Worm (Caenorhabditis elegans) whole organism, L1 larva: Measurements from ENCODE around the gene pqn-42.
A peak's percentile ranks its signal among the peaks of the same experiment; 100 is the strongest.

Source experiments
- aha-1 ChIP-seq: fragments of 150-350 bp; optimal IDR thresholded peaks from 2 replicates; lab custom pipeline; 2014; ENCODE audit warnings: missing biosample characterization, missing genetic modification characterization
- ceh-63 ChIP-seq: fragments of 200-800 bp; sonication (Bioruptor generic); optimal IDR thresholded peaks from 2 replicates; lab custom pipeline; 2018; ENCODE audit warnings: mild to moderate bottlenecking, missing genetic modification characterization, missing compliant biosample characterization
- egl-27 ChIP-seq, 2 experiments: fragments of 150-350 bp in 1 of 2; sonication (generic microtip); optimal IDR thresholded peaks; 3 replicates each; lab custom pipeline; 2017 to 2018; ENCODE audit warnings: missing biosample characterization in 2 of 2, missing genetic modification characterization in 2 of 2, missing genetic modification reagents in 2 of 2
- fkh-10 ChIP-seq: sonication (generic microtip); optimal IDR thresholded peaks from 2 replicates; lab custom pipeline; 2017; ENCODE audit warnings: missing biosample characterization, missing genetic modification reagents, missing genetic modification characterization
- fkh-8 ChIP-seq: sonication (generic microtip); optimal IDR thresholded peaks from 2 replicates; lab custom pipeline; 2016; ENCODE audit warnings: mild to moderate bottlenecking, missing genetic modification characterization, missing compliant biosample characterization
- lin-13 ChIP-seq: fragments of 150-350 bp; optimal IDR thresholded peaks from 2 replicates; lab custom pipeline; 2014; ENCODE audit warnings: missing biosample characterization, missing genetic modification reagents, missing genetic modification characterization
- lsy-2 ChIP-seq, 2 experiments: fragments of 150-350 bp; optimal IDR thresholded peaks; 2 replicates each; lab custom pipeline; 2014; ENCODE audit warnings: missing biosample characterization in 2 of 2, missing genetic modification characterization in 2 of 2
- mab-9 ChIP-seq: fragments of 200-800 bp; sonication (Bioruptor generic); IDR thresholded peaks from 2 replicates; pipeline ENCODE4 v1.3.6; 2022; ENCODE audit warnings: missing genetic modification reagents, missing genetic modification characterization, missing compliant biosample characterization
- nhr-237 ChIP-seq: fragments of 150-350 bp; optimal IDR thresholded peaks from 2 replicates; lab custom pipeline; 2014; ENCODE audit warnings: missing biosample characterization, missing genetic modification characterization
- nhr-76 ChIP-seq: sonication (generic microtip); optimal IDR thresholded peaks from 2 replicates; lab custom pipeline; 2017; ENCODE audit warnings: missing biosample characterization, missing genetic modification characterization
- sup-37 ChIP-seq: fragments of 200-800 bp; sonication (Bioruptor generic); optimal IDR thresholded peaks from 2 replicates; lab custom pipeline; 2018; ENCODE audit warnings: mild to moderate bottlenecking, missing genetic modification characterization, missing compliant biosample characterization
- unc-130 ChIP-seq: fragments of 150-350 bp; optimal IDR thresholded peaks from 2 replicates; lab custom pipeline; 2017; ENCODE audit warnings: missing biosample characterization, missing genetic modification characterization, inconsistent platforms
- unc-30 ChIP-seq: sonication (generic microtip); optimal IDR thresholded peaks from 2 replicates; lab custom pipeline; 2017; ENCODE audit warnings: missing biosample characterization, missing genetic modification characterization
- ztf-11 ChIP-seq, 2 experiments: sonication (generic microtip); optimal IDR thresholded peaks; 2 replicates each; lab custom pipeline; 2016 to 2017; ENCODE audit warnings: missing genetic modification characterization in 2 of 2, missing biosample characterization in 1 of 2, missing compliant biosample characterization in 1 of 2

ce11 chrII:2504431-2504928, 45.7 kb upstream of the pqn-42 start, which contains the start of gene gbas-1:
- TF ChIP-seq lsy-2 (tag; optimal IDR thresholded peaks at IDR 0.05; lab: Kevin White, UChicago) (peak; percentile 65 to 66), fkh-8 (tag; lab: Kevin White, UChicago) (no peak), mab-9 (GFP tag; lab: Robert Waterston, UW) (no peak), nhr-76 (tag; lab: Kevin White, UChicago) (no peak), sup-37 (GFP tag; lab: Kevin White, UChicago) (no peak), fkh-10 (GFP tag; lab: Kevin White, UChicago) (no peak), aha-1 (tag; lab: Kevin White, UChicago) (no peak), unc-30 (tag; lab: Kevin White, UChicago) (no peak), egl-27 (tag; optimal IDR thresholded peaks at IDR 0.05; lab: Kevin White, UChicago) (no peak), nhr-237 (tag; lab: Kevin White, UChicago) (no peak), ceh-63 (GFP tag; lab: Kevin White, UChicago) (no peak), ztf-11 (tag; optimal IDR thresholded peaks at IDR 0.05; lab: Kevin White, UChicago) (no peak), lin-13 (GFP tag; lab: Kevin White, UChicago) (no peak), unc-130 (tag; lab: Kevin White, UChicago) (no peak)
